Fruit fly (Drosophila melanogaster): ENCODE measurements around the gene ko.

DNA sequence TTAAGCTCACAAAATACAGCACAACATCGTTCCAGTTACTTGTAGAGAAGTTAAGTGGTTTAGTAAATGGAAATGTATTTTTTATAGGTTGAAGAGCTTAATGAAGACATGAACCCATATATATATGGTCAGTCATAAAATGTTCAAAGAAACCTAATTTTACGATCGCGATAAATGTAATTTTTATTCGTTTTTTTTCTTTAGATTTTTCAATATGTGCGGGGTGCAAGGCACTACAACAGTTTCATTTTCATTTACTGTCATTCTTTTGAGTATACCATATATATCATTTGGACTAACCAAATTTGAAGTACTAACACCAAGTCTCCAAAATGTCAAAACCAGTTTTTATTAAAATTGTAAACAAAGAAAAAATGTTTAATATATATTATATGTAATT, 7.5 kb downstream of the ko start, which contains the start of gene CG33284:
- TF ChIP-seq Blimp-1 (GFP tag; optimal IDR thresholded peaks at IDR 0.05) = no peak
- TF ChIP-seq Gug (GFP tag; IDR thresholded peaks at IDR 0.05) = no peak
- TF ChIP-seq fkh (GFP tag; optimal IDR thresholded peaks at IDR 0.05) = no peak
- TF ChIP-seq CG10631 (GFP tag; optimal IDR thresholded peaks at IDR 0.05) = no peak
- TF ChIP-seq Hr4 (GFP tag; optimal IDR thresholded peaks at IDR 0.05) = no peak
- TF ChIP-seq ss (GFP tag; optimal IDR thresholded peaks at IDR 0.05) = no peak
- no peak for TF ChIP-seq CG11762 (GFP tag; optimal IDR thresholded peaks at IDR 0.05; ENCODE audit: insufficient read depth)
- TF ChIP-seq OdsH (GFP tag; optimal IDR thresholded peaks at IDR 0.05) = no peak
- TF ChIP-seq Hr39 (GFP tag; optimal IDR thresholded peaks at IDR 0.05) = no peak
- TF ChIP-seq CG6808 (GFP tag; optimal IDR thresholded peaks at IDR 0.05) = no peak
- no peak for TF ChIP-seq CG31627 (GFP tag; optimal IDR thresholded peaks at IDR 0.05)
- TF ChIP-seq CG3032 (tag; optimal IDR thresholded peaks at IDR 0.05) = no peak
- no peak for TF ChIP-seq dsx (GFP tag; optimal IDR thresholded peaks at IDR 0.05; ENCODE audit: poor library complexity, severe bottlenecking)
- TF ChIP-seq CG3919 (GFP tag; optimal IDR thresholded peaks at IDR 0.05) = no peak
